Worm (Caenorhabditis elegans): ENCODE measurements around the gene hsp-43.

Gene hsp-43

ce11 chrX:6247869-6248268, 12.5 kb upstream of the hsp-43 start:
- TF ChIP-seq nhr-10 (tag; optimal IDR thresholded peaks at IDR 0.05), result no peak
- TF ChIP-seq nhr-6 (tag; optimal IDR thresholded peaks at IDR 0.05), result no peak
- no peak for TF ChIP-seq nhr-21 (tag; optimal IDR thresholded peaks at IDR 0.05)
- no peak for TF ChIP-seq nhr-237 (tag; optimal IDR thresholded peaks at IDR 0.05)
- peak; percentile 46 for TF ChIP-seq sma-9 (GFP tag; optimal IDR thresholded peaks at IDR 0.05)
- no peak for TF ChIP-seq sma-9 (tag; optimal IDR thresholded peaks at IDR 0.05)
- peak; percentile 8 for TF ChIP-seq sem-4 (tag; optimal IDR thresholded peaks at IDR 0.05)

ce11 chrX:6247013-6247412, 11.7 kb upstream of the hsp-43 start:
- TF ChIP-seq C34F6.9 (tag; optimal IDR thresholded peaks at IDR 0.05), result peak; percentile 9
- TF ChIP-seq R02D3.7 (tag; optimal IDR thresholded peaks at IDR 0.05), result no peak

ce11 chrX:6245499-6245898, 10.2 kb upstream of the hsp-43 start:
- TF ChIP-seq ceh-82 (tag; optimal IDR thresholded peaks at IDR 0.05) (no peak), unc-39 (tag; optimal IDR thresholded peaks at IDR 0.05) (no peak), F13H6.1 (tag; optimal IDR thresholded peaks at IDR 0.05) (no peak), C34F6.9 (tag; optimal IDR thresholded peaks at IDR 0.05) (peak; percentile 29), nhr-23 (tag; optimal IDR thresholded peaks at IDR 0.05) (no peak), blmp-1 (tag; optimal IDR thresholded peaks at IDR 0.05; ENCODE audit: insufficient read depth) (no peak), lin-39 (tag; optimal IDR thresholded peaks at IDR 0.05) (no peak), ztf-1 (GFP tag; conservative IDR thresholded peaks at IDR 0.05) (no peak), egl-27 (tag; optimal IDR thresholded peaks at IDR 0.05) (no peak), lin-11 (tag; optimal IDR thresholded peaks at IDR 0.05) (peak; percentile 6), sma-9 (GFP tag; optimal IDR thresholded peaks at IDR 0.05) (peak; percentile 11), sma-9 (tag; optimal IDR thresholded peaks at IDR 0.05) (no peak), crh-2 (tag; optimal IDR thresholded peaks at IDR 0.05) (no peak), unc-62 (GFP tag; optimal IDR thresholded peaks at IDR 0.05) (no peak)

ce11 chrX:6240640-6241033, 5.3 kb upstream of the hsp-43 start, which contains the start of gene got-2.2:
Gene got-2.2 (plus strand): TSS chrX:6240983.
- TF ChIP-seq gmeb-1 (tag; optimal IDR thresholded peaks at IDR 0.05) (peak; percentile 19), R02D3.7 (tag; optimal IDR thresholded peaks at IDR 0.05) (no peak), sem-4 (tag; optimal IDR thresholded peaks at IDR 0.05) (no peak), nhr-77 (tag; optimal IDR thresholded peaks at IDR 0.05) (no peak), sma-9 (GFP tag; optimal IDR thresholded peaks at IDR 0.05) (peak; percentile 55), sma-9 (tag; optimal IDR thresholded peaks at IDR 0.05) (no peak), fos-1 (tag; optimal IDR thresholded peaks at IDR 0.05) (peak; percentile 8), crh-2 (tag; optimal IDR thresholded peaks at IDR 0.05) (peak; percentile 25)

- TF ChIP-seq lin-11 (tag; optimal IDR thresholded peaks at IDR 0.05) (no peak), blmp-1 (tag; optimal IDR thresholded peaks at IDR 0.05; ENCODE audit: insufficient read depth) (no peak), Y55F3AM.14 (GFP tag; optimal IDR thresholded peaks at IDR 0.05) (no peak), nhr-6 (tag; optimal IDR thresholded peaks at IDR 0.05) (no peak), nhr-77 (tag; optimal IDR thresholded peaks at IDR 0.05) (no peak), nhr-10 (tag; optimal IDR thresholded peaks at IDR 0.05) (no peak), peb-1 (tag; optimal IDR thresholded peaks at IDR 0.05) (no peak), R02D3.7 (tag; optimal IDR thresholded peaks at IDR 0.05) (no peak), ama-1 (optimal IDR thresholded peaks at IDR 0.05) (peak; percentile 5), unc-55 (GFP tag; optimal IDR thresholded peaks at IDR 0.05) (peak; percentile 33), crh-2 (tag; optimal IDR thresholded peaks at IDR 0.05) (no peak), nhr-129 (tag; optimal IDR thresholded peaks at IDR 0.05) (peak; percentile 39), dmd-4 (tag; optimal IDR thresholded peaks at IDR 0.05) (no peak), gmeb-1 (tag; optimal IDR thresholded peaks at IDR 0.05) (no peak), nhr-237 (tag; optimal IDR thresholded peaks at IDR 0.05) (no peak), unc-39 (tag; optimal IDR thresholded peaks at IDR 0.05) (no peak), egl-27 (tag; optimal IDR thresholded peaks at IDR 0.05) (no peak), mbf-1 (tag; optimal IDR thresholded peaks at IDR 0.05) (no peak), nhr-11 (tag; optimal IDR thresholded peaks at IDR 0.05) (no peak), elt-3 (tag; optimal IDR thresholded peaks at IDR 0.05) (no peak), ztf-11 (tag; optimal IDR thresholded peaks at IDR 0.05) (no peak), snpc-4 (tag; optimal IDR thresholded peaks at IDR 0.05) (no peak), ceh-16 (tag; optimal IDR thresholded peaks at IDR 0.05) (no peak), lsy-2 (tag; optimal IDR thresholded peaks at IDR 0.05) (peak in 1 of 2 experiments; percentile 26), F13H6.1 (tag; optimal IDR thresholded peaks at IDR 0.05) (peak; percentile 59), ZK546.5 (tag; optimal IDR thresholded peaks at IDR 0.05) (no peak), alr-1 (tag; optimal IDR thresholded peaks at IDR 0.05) (no peak), nhr-21 (tag; optimal IDR thresholded peaks at IDR 0.05) (no peak), lin-13 (GFP tag; optimal IDR thresholded peaks at IDR 0.05) (no peak), mdl-1 (tag; optimal IDR thresholded peaks at IDR 0.05) (no peak), nhr-12 (tag; optimal IDR thresholded peaks at IDR 0.05) (no peak), elt-1 (tag; optimal IDR thresholded peaks at IDR 0.05) (no peak), ceh-82 (tag; optimal IDR thresholded peaks at IDR 0.05) (no peak), nhr-25 (tag; optimal IDR thresholded peaks at IDR 0.05) (no peak)
Measured at ce11 chrX:6239927-6240639, 4.7 kb upstream of the hsp-43 start.

All from whole organism, L2 larva.